Worm (Caenorhabditis elegans) whole organism, L1 larva: ENCODE measurements around the gene col-78.

Source experiments
- C04F5.9 ChIP-seq: sonication (generic microtip); optimal IDR thresholded peaks from 2 replicates; lab custom pipeline; 2016; ENCODE audit warnings: missing genetic modification characterization, missing compliant biosample characterization
- C34B4.2 ChIP-seq: sonication (generic microtip); optimal IDR thresholded peaks from 2 replicates; lab custom pipeline; 2017; ENCODE audit warnings: mild to moderate bottlenecking, missing genetic modification characterization, missing compliant biosample characterization
- F16B12.6 ChIP-seq: fragments of 150-350 bp; optimal IDR thresholded peaks from 2 replicates; lab custom pipeline; 2014; ENCODE audit warnings: missing biosample characterization, missing genetic modification characterization
- aha-1 ChIP-seq: fragments of 150-350 bp; optimal IDR thresholded peaks from 2 replicates; lab custom pipeline; 2014; ENCODE audit warnings: missing biosample characterization, missing genetic modification characterization
- alr-1 ChIP-seq: fragments of 200-800 bp; sonication (Bioruptor generic); optimal IDR thresholded peaks from 2 replicates; lab custom pipeline; 2018; ENCODE audit warnings: borderline replicate concordance, mild to moderate bottlenecking, missing genetic modification characterization, missing compliant biosample characterization
- aly-2 ChIP-seq: fragments of 150-350 bp; optimal IDR thresholded peaks from 2 replicates; lab custom pipeline; 2014; ENCODE audit warnings: missing biosample characterization, missing genetic modification characterization
- blmp-1 ChIP-seq: fragments of 150-350 bp; optimal IDR thresholded peaks from 2 replicates; lab custom pipeline; 2014; ENCODE audit warnings: missing biosample characterization, missing genetic modification characterization
- ceh-63 ChIP-seq: fragments of 200-800 bp; sonication (Bioruptor generic); optimal IDR thresholded peaks from 2 replicates; lab custom pipeline; 2018; ENCODE audit warnings: mild to moderate bottlenecking, missing genetic modification characterization, missing compliant biosample characterization
- ceh-8 ChIP-seq: fragments of 200-800 bp; sonication (Bioruptor generic); optimal IDR thresholded peaks from 2 replicates; lab custom pipeline; 2018; ENCODE audit warnings: mild to moderate bottlenecking, missing genetic modification characterization, moderate library complexity, missing compliant biosample characterization
- ceh-82 ChIP-seq, 3 experiments: fragments of 150-350 bp in 1 of 3; sonication (generic microtip) in 2 of 3; optimal IDR thresholded peaks; 2 replicates each; lab custom pipeline; 2014 to 2017; ENCODE audit warnings: missing biosample characterization in 3 of 3, missing genetic modification characterization in 3 of 3
- ceh-90 ChIP-seq: sonication (generic microtip); optimal IDR thresholded peaks from 2 replicates; lab custom pipeline; 2016; ENCODE audit warnings: missing genetic modification characterization, missing compliant biosample characterization
- ces-1 ChIP-seq: fragments of 150-350 bp; optimal IDR thresholded peaks from 2 replicates; lab custom pipeline; 2014; ENCODE audit warnings: missing biosample characterization, missing genetic modification reagents, missing genetic modification characterization
- dpl-1 ChIP-seq, 3 experiments: fragments of 150-350 bp in 2 of 3; sonication (generic microtip) in 1 of 3; optimal IDR thresholded peaks; 2 replicates each; lab custom pipeline; 2014 to 2017; ENCODE audit warnings: missing biosample characterization in 3 of 3, missing genetic modification characterization in 3 of 3, missing genetic modification reagents in 3 of 3
- dsc-1 ChIP-seq: sonication (generic microtip); optimal IDR thresholded peaks from 2 replicates; lab custom pipeline; 2016; ENCODE audit warnings: mild to moderate bottlenecking, missing genetic modification characterization, missing compliant biosample characterization
- egl-27 ChIP-seq, 2 experiments: fragments of 150-350 bp in 1 of 2; sonication (generic microtip); optimal IDR thresholded peaks; 3 replicates each; lab custom pipeline; 2017 to 2018; ENCODE audit warnings: missing biosample characterization in 2 of 2, missing genetic modification characterization in 2 of 2, missing genetic modification reagents in 2 of 2
- elt-2 ChIP-seq: sonication (generic microtip); optimal IDR thresholded peaks from 2 replicates; lab custom pipeline; 2016; ENCODE audit warnings: missing genetic modification characterization, mild to moderate bottlenecking, inconsistent platforms, missing compliant biosample characterization, missing genetic modification reagents
- elt-3 ChIP-seq, 6 experiments: fragments of 150-350 bp in 1 of 6; sonication (generic microtip); optimal IDR thresholded peaks; 2 replicates each; lab custom pipeline; 2017 to 2018; ENCODE audit warnings: missing biosample characterization in 6 of 6, missing genetic modification characterization in 6 of 6, inconsistent platforms in 1 of 6
- ets-5 ChIP-seq: fragments of 200-800 bp; sonication (Bioruptor generic); IDR thresholded peaks from 2 replicates; pipeline ENCODE4 v1.3.6; 2022; ENCODE audit warnings: missing genetic modification characterization, missing compliant biosample characterization
- fkh-10 ChIP-seq: sonication (generic microtip); optimal IDR thresholded peaks from 2 replicates; lab custom pipeline; 2017; ENCODE audit warnings: missing biosample characterization, missing genetic modification reagents, missing genetic modification characterization
- fkh-8 ChIP-seq: sonication (generic microtip); optimal IDR thresholded peaks from 2 replicates; lab custom pipeline; 2016; ENCODE audit warnings: mild to moderate bottlenecking, missing genetic modification characterization, missing compliant biosample characterization
- fos-1 ChIP-seq: fragments of 150-350 bp; optimal IDR thresholded peaks from 2 replicates; lab custom pipeline; 2014; ENCODE audit warnings: missing biosample characterization, missing genetic modification characterization
- hlh-17 ChIP-seq: fragments of 200-800 bp; sonication (Bioruptor generic); optimal IDR thresholded peaks from 2 replicates; lab custom pipeline; 2018; ENCODE audit warnings: missing genetic modification characterization, mild to moderate bottlenecking, missing compliant biosample characterization, moderate library complexity, borderline replicate concordance
- hlh-4 ChIP-seq: sonication (generic microtip); optimal IDR thresholded peaks from 2 replicates; lab custom pipeline; 2016; ENCODE audit warnings: mild to moderate bottlenecking, missing genetic modification characterization, missing compliant biosample characterization
- isw-1 ChIP-seq: fragments of 200-800 bp; sonication (Bioruptor generic); IDR thresholded peaks from 2 replicates; pipeline ENCODE4 v1.3.6; 2022; ENCODE audit warnings: missing genetic modification characterization, missing compliant biosample characterization
- lin-13 ChIP-seq: fragments of 150-350 bp; optimal IDR thresholded peaks from 2 replicates; lab custom pipeline; 2014; ENCODE audit warnings: missing biosample characterization, missing genetic modification reagents, missing genetic modification characterization
- lin-14 ChIP-seq: fragments of 200-800 bp; sonication (Bioruptor generic); optimal IDR thresholded peaks from 2 replicates; lab custom pipeline; 2018; ENCODE audit warnings: mild to moderate bottlenecking, missing genetic modification characterization, moderate library complexity, missing compliant biosample characterization
- lin-15B ChIP-seq: fragments of 150-350 bp; sonication (generic microtip); optimal IDR thresholded peaks from 3 replicates; lab custom pipeline; 2014; ENCODE audit warnings: missing biosample characterization, missing genetic modification characterization
- lin-35 ChIP-seq, 2 experiments: fragments of 150-350 bp; optimal IDR thresholded peaks; 2 replicates each; lab custom pipeline; 2014; ENCODE audit warnings: missing biosample characterization in 2 of 2, missing genetic modification characterization in 2 of 2, missing genetic modification reagents in 2 of 2
- lin-39 ChIP-seq: fragments of 150-350 bp; optimal IDR thresholded peaks from 2 replicates; lab custom pipeline; 2014; ENCODE audit warnings: missing biosample characterization, missing genetic modification reagents, missing genetic modification characterization
- lir-3 ChIP-seq: sonication (generic microtip); optimal IDR thresholded peaks from 2 replicates; lab custom pipeline; 2016; ENCODE audit warnings: mild to moderate bottlenecking, missing genetic modification characterization, moderate library complexity, missing compliant biosample characterization; ENCODE audit not compliant: poor library complexity
- mef-2 ChIP-seq: fragments of 150-350 bp; optimal IDR thresholded peaks from 2 replicates; lab custom pipeline; 2014; ENCODE audit warnings: missing biosample characterization, missing genetic modification characterization
- nhr-19 ChIP-seq: fragments of 200-800 bp; sonication (Bioruptor generic); conservative IDR thresholded peaks from 2 replicates; pipeline ENCODE4 v1.3.6; 2022; ENCODE audit warnings: missing genetic modification characterization, missing compliant biosample characterization
- nhr-20 ChIP-seq: sonication (generic microtip); optimal IDR thresholded peaks from 2 replicates; lab custom pipeline; 2016; ENCODE audit warnings: mild to moderate bottlenecking, missing genetic modification characterization, missing compliant biosample characterization
- nhr-47 ChIP-seq: sonication (generic microtip); optimal IDR thresholded peaks from 2 replicates; lab custom pipeline; 2016; ENCODE audit warnings: mild to moderate bottlenecking, missing genetic modification characterization, moderate library complexity, missing compliant biosample characterization
- nhr-71 ChIP-seq: sonication (generic microtip); optimal IDR thresholded peaks from 2 replicates; lab custom pipeline; 2016; ENCODE audit warnings: mild to moderate bottlenecking, missing genetic modification characterization, moderate library complexity, missing compliant biosample characterization
- nhr-85 ChIP-seq: sonication (generic microtip); peaks from one replicate; lab custom pipeline; 2016; ENCODE audit warnings: missing genetic modification characterization, inconsistent platforms, missing compliant biosample characterization
- pag-3 ChIP-seq: sonication (generic microtip); optimal IDR thresholded peaks from 2 replicates; lab custom pipeline; 2017; ENCODE audit warnings: missing genetic modification characterization, mild to moderate bottlenecking, missing compliant biosample characterization, antibody characterized with exemption, borderline replicate concordance; ENCODE audit not compliant: insufficient read depth
- pqm-1 ChIP-seq: sonication (generic microtip); optimal IDR thresholded peaks from 3 replicates; lab custom pipeline; 2017; ENCODE audit warnings: missing biosample characterization, missing genetic modification characterization
- snu-23 ChIP-seq: sonication (generic microtip); optimal IDR thresholded peaks from 2 replicates; lab custom pipeline; 2016; ENCODE audit warnings: missing genetic modification characterization, missing compliant biosample characterization
- swsn-7 ChIP-seq: sonication (generic microtip); optimal IDR thresholded peaks from 2 replicates; lab custom pipeline; 2016; ENCODE audit warnings: missing genetic modification characterization, missing compliant biosample characterization
- tbx-2 ChIP-seq: sonication (generic microtip); optimal IDR thresholded peaks from 2 replicates; lab custom pipeline; 2016; ENCODE audit warnings: missing genetic modification characterization, missing compliant biosample characterization
- tlp-1 ChIP-seq: fragments of 150-350 bp; optimal IDR thresholded peaks from 2 replicates; lab custom pipeline; 2014; ENCODE audit warnings: missing biosample characterization, missing genetic modification characterization
- unc-130 ChIP-seq: fragments of 150-350 bp; optimal IDR thresholded peaks from 2 replicates; lab custom pipeline; 2017; ENCODE audit warnings: missing biosample characterization, missing genetic modification characterization, inconsistent platforms
- unc-30 ChIP-seq: sonication (generic microtip); optimal IDR thresholded peaks from 2 replicates; lab custom pipeline; 2017; ENCODE audit warnings: missing biosample characterization, missing genetic modification characterization
- unc-62 ChIP-seq: fragments of 150-350 bp; optimal IDR thresholded peaks from 2 replicates; lab custom pipeline; 2014; ENCODE audit warnings: missing biosample characterization, missing genetic modification reagents, missing genetic modification characterization
- unc-86 ChIP-seq: sonication (generic microtip); optimal IDR thresholded peaks from 2 replicates; lab custom pipeline; 2016; ENCODE audit warnings: missing genetic modification characterization, missing compliant biosample characterization
- vab-15 ChIP-seq: sonication (generic microtip); optimal IDR thresholded peaks from 2 replicates; lab custom pipeline; 2017; ENCODE audit warnings: missing genotype, mild to moderate bottlenecking, missing genetic modification characterization, missing compliant biosample characterization
- xbp-1 ChIP-seq: sonication (generic microtip); optimal IDR thresholded peaks from 2 replicates; lab custom pipeline; 2016; ENCODE audit warnings: missing genetic modification characterization, missing compliant biosample characterization

col-78 gene

ce11 chrII:9130339-9130738, 22.0 kb upstream of the col-78 start:
- TF ChIP-seq ces-1 (no peak), nhr-20 (tag; lab: Kevin White, UChicago) (no peak), elt-3 (tag; optimal IDR thresholded peaks at IDR 0.05; lab: Kevin White, UChicago) (no peak), lin-39 (no peak), ceh-8 (no peak), tbx-2 (tag; lab: Kevin White, UChicago) (no peak), hlh-17 (GFP tag; lab: Kevin White, UChicago) (no peak), lin-35 (GFP tag; optimal IDR thresholded peaks at IDR 0.05; lab: Kevin White, UChicago) (no peak), vab-15 (tag; lab: Kevin White, UChicago) (no peak), alr-1 (no peak), ceh-63 (GFP tag; lab: Kevin White, UChicago) (no peak), swsn-7 (no peak), lin-14 (GFP tag; lab: Kevin White, UChicago) (peak; percentile 21), lin-13 (GFP tag; lab: Kevin White, UChicago) (no peak), fos-1 (peak; percentile 11), elt-2 (no peak), C04F5.9 (tag; lab: Kevin White, UChicago) (no peak), egl-27 (tag; optimal IDR thresholded peaks at IDR 0.05; lab: Kevin White, UChicago) (no peak), lir-3 (tag; lab: Kevin White, UChicago) (no peak), blmp-1 (tag; lab: Kevin White, UChicago) (peak; percentile 37), F16B12.6 (no peak), fkh-8 (tag; lab: Kevin White, UChicago) (peak; percentile 61), lin-15B (tag; lab: Kevin White, UChicago) (no peak), dsc-1 (tag; lab: Kevin White, UChicago) (peak; percentile 56), nhr-47 (tag; lab: Kevin White, UChicago) (no peak), nhr-85 (no peak), nhr-19 (no peak), dpl-1 (GFP tag; optimal IDR thresholded peaks at IDR 0.05; lab: Kevin White, UChicago) (no peak), isw-1 (no peak), C34B4.2 (tag; lab: Kevin White, UChicago) (no peak), ceh-90 (tag; lab: Kevin White, UChicago) (no peak)

- TF ChIP-seq unc-62 (GFP tag; lab: Kevin White, UChicago), result no peak
- TF ChIP-seq nhr-85, result no peak
- no peak for TF ChIP-seq fkh-10
- TF ChIP-seq ceh-63 (GFP tag; lab: Kevin White, UChicago), result no peak
- no peak for TF ChIP-seq unc-86 (tag; lab: Kevin White, UChicago)
- TF ChIP-seq aha-1, result no peak
- TF ChIP-seq dpl-1 (GFP tag; optimal IDR thresholded peaks at IDR 0.05; lab: Kevin White, UChicago), result no peak
- no peak for TF ChIP-seq hlh-4 (tag; lab: Kevin White, UChicago)
- no peak for TF ChIP-seq tbx-2 (tag; lab: Kevin White, UChicago)
- no peak for TF ChIP-seq tlp-1
- no peak for TF ChIP-seq fkh-8 (tag; lab: Kevin White, UChicago)
- TF ChIP-seq elt-3 (tag; optimal IDR thresholded peaks at IDR 0.05; lab: Kevin White, UChicago), result no peak
- TF ChIP-seq F16B12.6, result no peak
These were observed 21.0 kb upstream of the col-78 start, which contains the start of gene C16D2.1 for ce11 chrII:9131363-9131762. Gene C16D2.1 (plus strand): TSS chrII:9131663.

- TF ChIP-seq aly-2 (tag; lab: Kevin White, UChicago) (no peak), swsn-7 (no peak), lin-39 (no peak), snu-23 (GFP tag; lab: Kevin White, UChicago) (no peak), elt-2 (no peak), pqm-1 (tag; lab: Kevin White, UChicago) (no peak), ces-1 (no peak), ceh-82 (tag; optimal IDR thresholded peaks at IDR 0.05; lab: Kevin White, UChicago) (no peak), unc-130 (tag; lab: Kevin White, UChicago) (no peak), mef-2 (no peak), ceh-8 (no peak), nhr-47 (tag; lab: Kevin White, UChicago) (no peak), nhr-71 (tag; lab: Kevin White, UChicago) (no peak), C04F5.9 (tag; lab: Kevin White, UChicago) (no peak), unc-30 (tag; lab: Kevin White, UChicago) (no peak), fos-1 (no peak), ets-5 (GFP tag; lab: Robert Waterston, UW) (no peak), pag-3 (tag; lab: Kevin White, UChicago) (no peak), xbp-1 (tag; lab: Kevin White, UChicago) (no peak), lir-3 (tag; lab: Kevin White, UChicago) (no peak)
These were observed 20.0 kb upstream of the col-78 start for ce11 chrII:9132338-9132737.
